Fruit fly (Drosophila melanogaster) whole organism, embryonic: ENCODE measurements around the gene unk.

Experiments used
- ATbp ChIP-seq: fragments of 200-800 bp; sonication (Bioruptor generic); optimal IDR thresholded peaks from 2 replicates; lab custom pipeline; 2017; ENCODE audit warnings: missing biosample characterization, mild to moderate bottlenecking, missing genetic modification characterization, missing genetic modification reagents
- Awh ChIP-seq: fragments of 200-800 bp; sonication (Bioruptor generic); IDR thresholded peaks from 2 replicates; pipeline ENCODE4, ENCODE4 v1.3.6; 2022; ENCODE audit warnings: missing biosample characterization, missing genetic modification characterization
- CG10366 ChIP-seq: fragments of 200-800 bp; sonication (Bioruptor generic); IDR thresholded peaks from 2 replicates; pipeline ENCODE4 v1.3.6; 2022; ENCODE audit warnings: missing biosample characterization, missing genetic modification characterization
- CG10462 ChIP-seq: fragments of 200-800 bp; sonication (Bioruptor generic); optimal IDR thresholded peaks from 2 replicates; lab custom pipeline; 2016; ENCODE audit warnings: missing biosample characterization, missing genetic modification characterization
- CG12071 ChIP-seq: fragments of 200-800 bp; sonication (Bioruptor generic); optimal IDR thresholded peaks from 3 replicates; lab custom pipeline; 2018; ENCODE audit warnings: missing biosample characterization, mild to moderate bottlenecking, missing genetic modification characterization
- CG12104 ChIP-seq: fragments of 200-800 bp; sonication (Bioruptor generic); optimal IDR thresholded peaks from 3 replicates; lab custom pipeline; 2016; ENCODE audit warnings: missing biosample characterization, missing genetic modification characterization
- CG12659 ChIP-seq: fragments of 200-800 bp; sonication (Bioruptor generic); optimal IDR thresholded peaks from 3 replicates; lab custom pipeline; 2017; ENCODE audit warnings: mild to moderate bottlenecking, missing biosample characterization, missing genetic modification reagents, missing genetic modification characterization
- CG12744 ChIP-seq: fragments of 200-800 bp; sonication (Bioruptor generic); optimal IDR thresholded peaks from 2 replicates; lab custom pipeline; 2016; ENCODE audit warnings: missing biosample characterization, missing genetic modification characterization
- CG14014 ChIP-seq: fragments of 200-800 bp; sonication (Bioruptor generic); IDR thresholded peaks from 2 replicates; pipeline ENCODE4 v1.3.6; 2022; ENCODE audit warnings: missing biosample characterization, missing genetic modification characterization
- CG1602 ChIP-seq: fragments of 200-800 bp; sonication (Bioruptor generic); optimal IDR thresholded peaks from 3 replicates; lab custom pipeline; 2016; ENCODE audit warnings: missing biosample characterization, missing genetic modification characterization
- CG1647 ChIP-seq: fragments of 200-800 bp; sonication (Bioruptor generic); optimal IDR thresholded peaks from 3 replicates; lab custom pipeline; 2016; ENCODE audit warnings: missing biosample characterization, missing genetic modification characterization
- CG17385 ChIP-seq: fragments of 200-800 bp; sonication (Bioruptor generic); optimal IDR thresholded peaks from 3 replicates; lab custom pipeline; 2018; ENCODE audit warnings: missing biosample characterization, mild to moderate bottlenecking, missing genetic modification characterization
- CG2678 ChIP-seq: fragments of 200-800 bp; sonication (Bioruptor generic); optimal IDR thresholded peaks from 3 replicates; lab custom pipeline; 2019; ENCODE audit warnings: missing biosample characterization, mild to moderate bottlenecking, missing genetic modification characterization, moderate library complexity
- CG2875 ChIP-seq: fragments of 200-800 bp; sonication (Bioruptor generic); optimal IDR thresholded peaks from 2 replicates; lab custom pipeline; 2017; ENCODE audit warnings: missing biosample characterization, mild to moderate bottlenecking, missing genetic modification characterization, missing genetic modification reagents
- CG4424 ChIP-seq: fragments of 200-800 bp; sonication (Bioruptor generic); optimal IDR thresholded peaks from 3 replicates; lab custom pipeline; 2016; ENCODE audit warnings: missing biosample characterization, missing genetic modification characterization
- CG6175 ChIP-seq: fragments of 200-800 bp; sonication (Bioruptor generic); IDR thresholded peaks from 3 replicates; pipeline ENCODE4 v1.3.6; 2022; ENCODE audit warnings: missing biosample characterization, missing genetic modification characterization
- CG6689 ChIP-seq: fragments of 200-800 bp; sonication (Bioruptor generic); IDR thresholded peaks from 2 replicates; pipeline ENCODE4 v1.3.6; 2022; ENCODE audit warnings: missing biosample characterization, missing genetic modification characterization
- CG7271 ChIP-seq: fragments of 200-800 bp; sonication (Bioruptor generic); optimal IDR thresholded peaks from 2 replicates; lab custom pipeline; 2018; ENCODE audit warnings: missing biosample characterization, mild to moderate bottlenecking, missing genetic modification characterization, moderate library complexity
- CG9437 ChIP-seq: fragments of 200-800 bp; sonication (Bioruptor generic); optimal IDR thresholded peaks from 2 replicates; lab custom pipeline; 2018; ENCODE audit warnings: missing biosample characterization, mild to moderate bottlenecking, missing genetic modification characterization
- Deaf1 ChIP-seq: fragments of 200-800 bp; optimal IDR thresholded peaks from 3 replicates; lab custom pipeline; 2019; ENCODE audit warnings: missing biosample characterization, mild to moderate bottlenecking, missing genetic modification characterization, moderate library complexity
- HHEX ChIP-seq: fragments of 200-800 bp; sonication (Bioruptor generic); optimal IDR thresholded peaks from 3 replicates; lab custom pipeline; 2017; ENCODE audit warnings: missing biosample characterization, mild to moderate bottlenecking, missing genetic modification characterization, missing genetic modification reagents
- Mrtf ChIP-seq: fragments of 200-800 bp; sonication (Bioruptor generic); IDR thresholded peaks from 3 replicates; pipeline ENCODE4 v1.3.6; 2022; ENCODE audit warnings: missing biosample characterization, missing genetic modification characterization
- NfI ChIP-seq: fragments of 200-800 bp; sonication (Bioruptor generic); optimal IDR thresholded peaks from 3 replicates; lab custom pipeline; 2018; ENCODE audit warnings: missing biosample characterization, mild to moderate bottlenecking, missing genetic modification characterization, moderate library complexity
- Oaz ChIP-seq: fragments of 200-800 bp; sonication (Bioruptor generic); IDR thresholded peaks from 2 replicates; pipeline ENCODE4 v1.3.6; 2022; ENCODE audit warnings: missing biosample characterization, missing genetic modification characterization
- Pdp1 ChIP-seq, 2 experiments: fragments of 200-800 bp; sonication (Bioruptor generic); optimal IDR thresholded peaks; 3 replicates each; lab custom pipeline; 2016; ENCODE audit warnings: missing biosample characterization in 2 of 2, missing genetic modification characterization in 2 of 2, mild to moderate bottlenecking in 1 of 2, moderate library complexity in 1 of 2
- Vsx1 ChIP-seq: fragments of 200-800 bp; sonication (Bioruptor generic); optimal IDR thresholded peaks from 2 replicates; lab custom pipeline; 2017; ENCODE audit warnings: missing biosample characterization, mild to moderate bottlenecking, missing genetic modification characterization, missing genetic modification reagents
- ab ChIP-seq: fragments of 200-800 bp; sonication (Bioruptor generic); optimal IDR thresholded peaks from 2 replicates; lab custom pipeline; 2016; ENCODE audit warnings: missing biosample characterization, missing genetic modification characterization
- ara ChIP-seq: fragments of 200-800 bp; sonication (Bioruptor generic); IDR thresholded peaks from 2 replicates; pipeline ENCODE4 v1.3.6; 2022; ENCODE audit warnings: missing biosample characterization, missing genetic modification characterization
- az2 ChIP-seq: fragments of 200-800 bp; sonication (Bioruptor generic); optimal IDR thresholded peaks from 3 replicates; lab custom pipeline; 2016; ENCODE audit warnings: missing biosample characterization, missing genetic modification characterization
- bab2 ChIP-seq: fragments of 200-800 bp; sonication (Bioruptor generic); optimal IDR thresholded peaks from 2 replicates; lab custom pipeline; 2016; ENCODE audit warnings: missing biosample characterization, missing genetic modification characterization
- btn ChIP-seq: fragments of 200-800 bp; sonication (Bioruptor generic); optimal IDR thresholded peaks from 2 replicates; lab custom pipeline; 2016; ENCODE audit warnings: missing biosample characterization, missing genetic modification characterization
- chinmo ChIP-seq: fragments of 200-800 bp; sonication (Bioruptor generic); IDR thresholded peaks from 4 replicates; pipeline ENCODE4 v1.3.6; 2022; ENCODE audit warnings: missing biosample characterization, missing genetic modification characterization; ENCODE audit not compliant: partially characterized antibody
- ci ChIP-seq: fragments of 200-800 bp; sonication (Bioruptor generic); IDR thresholded peaks from 3 replicates; pipeline ENCODE4 v1.3.6; 2022; ENCODE audit warnings: missing biosample characterization, missing genetic modification characterization
- crp ChIP-seq, 2 experiments: fragments of 200-800 bp; sonication (Bioruptor generic); optimal IDR thresholded peaks; 2 replicates in 1 of 2; 3 replicates in 1 of 2; lab custom pipeline; 2017; ENCODE audit warnings: missing biosample characterization in 2 of 2, missing genetic modification characterization in 2 of 2, mild to moderate bottlenecking in 1 of 2, moderate library complexity in 1 of 2
- danr ChIP-seq: fragments of 200-800 bp; sonication (Bioruptor generic); IDR thresholded peaks from 2 replicates; pipeline ENCODE4 v1.3.6; 2022; ENCODE audit warnings: missing biosample characterization, missing genetic modification characterization
- dpn ChIP-seq, 2 experiments: fragments of 200-800 bp; sonication (Bioruptor generic); optimal IDR thresholded peaks; 3 replicates each; lab custom pipeline; 2016; ENCODE audit warnings: missing biosample characterization in 2 of 2, missing genetic modification characterization in 2 of 2
- emc ChIP-seq: fragments of 200-800 bp; sonication (Bioruptor generic); optimal IDR thresholded peaks from 2 replicates; lab custom pipeline; 2016; ENCODE audit warnings: missing biosample characterization, missing genetic modification characterization
- gcm2 ChIP-seq: fragments of 200-800 bp; sonication (Bioruptor generic); optimal IDR thresholded peaks from 2 replicates; lab custom pipeline; 2016; ENCODE audit warnings: missing biosample characterization, missing genetic modification characterization
- gt ChIP-seq: fragments of 200-800 bp; sonication (Bioruptor generic); IDR thresholded peaks from 2 replicates; pipeline ENCODE4 v1.3.6; 2022; ENCODE audit warnings: missing biosample characterization, missing genetic modification characterization
- ind ChIP-seq: fragments of 200-800 bp; sonication (Bioruptor generic); optimal IDR thresholded peaks from 3 replicates; lab custom pipeline; 2016; ENCODE audit warnings: missing biosample characterization, missing genetic modification characterization
- jumu ChIP-seq: fragments of 200-800 bp; sonication (Bioruptor generic); optimal IDR thresholded peaks from 3 replicates; lab custom pipeline; 2016; ENCODE audit warnings: missing biosample characterization, missing genetic modification characterization
- nom ChIP-seq: fragments of 200-800 bp; sonication (Bioruptor generic); optimal IDR thresholded peaks from 2 replicates; lab custom pipeline; 2017; ENCODE audit warnings: missing biosample characterization, missing genetic modification characterization, mild to moderate bottlenecking, moderate library complexity, missing genetic modification reagents
- shn ChIP-seq: fragments of 200-800 bp; sonication (Bioruptor generic); optimal IDR thresholded peaks from 3 replicates; lab custom pipeline; 2016; ENCODE audit warnings: missing biosample characterization, missing genetic modification characterization
- sisA ChIP-seq: fragments of 200-800 bp; sonication (Bioruptor generic); IDR thresholded peaks from 2 replicates; pipeline ENCODE4 v1.3.6; 2022; ENCODE audit warnings: missing biosample characterization, missing genetic modification characterization
- so ChIP-seq: fragments of 200-800 bp; sonication (Bioruptor generic); IDR thresholded peaks from 3 replicates; pipeline ENCODE4 v1.3.6; 2022; ENCODE audit warnings: missing biosample characterization, missing genetic modification characterization
- tll ChIP-seq, 2 experiments: fragments of 200-800 bp in 1 of 2; fragments of >200 bp in 1 of 2; sonication (Bioruptor generic) in 1 of 2; optimal IDR thresholded peaks; 2 replicates each; lab custom pipeline; 2017 to 2019; ENCODE audit warnings: missing biosample characterization in 2 of 2, missing genetic modification characterization in 2 of 2, mild to moderate bottlenecking in 1 of 2, moderate library complexity in 1 of 2
- trem ChIP-seq: fragments of 200-800 bp; optimal IDR thresholded peaks from 3 replicates; lab custom pipeline; 2019; ENCODE audit warnings: missing biosample characterization, mild to moderate bottlenecking, missing genetic modification characterization, moderate library complexity
- unpg ChIP-seq: fragments of 200-800 bp; sonication (Bioruptor generic); optimal IDR thresholded peaks from 3 replicates; lab custom pipeline; 2018; ENCODE audit warnings: missing biosample characterization, mild to moderate bottlenecking, missing genetic modification characterization, moderate library complexity
- vvl ChIP-seq: fragments of 200-800 bp; sonication (Bioruptor generic); IDR thresholded peaks from 2 replicates; pipeline ENCODE4 v1.3.6; 2022; ENCODE audit warnings: missing biosample characterization, missing genetic modification characterization

unk gene

DNA sequence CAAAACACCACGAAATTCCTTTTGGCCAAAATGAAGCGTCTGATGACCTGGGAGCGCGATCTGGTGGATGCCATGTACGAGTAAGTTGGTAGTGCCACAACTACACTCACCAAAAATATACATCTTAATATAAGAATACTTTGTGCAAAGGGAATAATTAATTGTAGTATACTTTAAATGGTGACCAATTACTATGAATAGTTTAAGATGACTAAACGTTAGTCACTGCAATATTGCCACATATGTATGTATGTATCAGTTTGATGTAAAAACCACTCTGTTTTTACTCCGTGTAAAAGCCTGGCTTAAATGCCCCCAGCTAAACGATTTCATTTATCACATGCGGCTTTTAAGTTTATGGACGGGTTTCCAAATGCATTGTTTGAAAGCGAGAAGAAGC, 17.1 kb upstream of the unk start (continued):
- TF ChIP-seq Vsx1 (GFP tag; lab: Kevin White, UChicago), result no peak
- TF ChIP-seq ind, result peak; percentile 19
- TF ChIP-seq az2 (GFP tag; lab: Kevin White, UChicago), result peak; percentile 49
- TF ChIP-seq CG2875, result peak; percentile 46
- TF ChIP-seq HHEX (GFP tag; lab: Kevin White, UChicago), result peak; percentile 49
- TF ChIP-seq Awh (GFP tag; lab: Robert Waterston, UW), result peak; percentile 40; the same call in 1 of the 2 replicates
- TF ChIP-seq Pdp1 (GFP tag; optimal IDR thresholded peaks at IDR 0.05; lab: Kevin White, UChicago), result peak in 1 of 2 experiments; percentile 22
- no peak for TF ChIP-seq CG7271 (tag; lab: Kevin White, UChicago)
- TF ChIP-seq CG14014 (GFP tag; lab: Robert Waterston, UW), result peak; percentile 40; the same call in 1 of the 2 replicates
- no peak for TF ChIP-seq Mrtf (GFP tag; lab: Robert Waterston, UW)
- TF ChIP-seq CG4424, result peak; percentile 62
- TF ChIP-seq CG17385 (GFP tag; lab: Kevin White, UChicago), result peak; percentile 46
- peak; percentile 31; the same call in 1 of the 2 replicates for TF ChIP-seq sisA (GFP tag; lab: Robert Waterston, UW)
- TF ChIP-seq CG2678, result peak; percentile 64
- peak; percentile 28; the same call in 1 of the 2 replicates for TF ChIP-seq CG6689 (GFP tag; lab: Robert Waterston, UW)
- peak; percentile 48 for TF ChIP-seq NfI (GFP tag; lab: Kevin White, UChicago)
- TF ChIP-seq CG10366 (GFP tag; lab: Robert Waterston, UW), result peak; percentile 62
- peak in 1 of 2 experiments; percentile 46 for TF ChIP-seq dpn (GFP tag; optimal IDR thresholded peaks at IDR 0.05; lab: Kevin White, UChicago)
- peak; percentile 21 for TF ChIP-seq trem (tag; lab: Kevin White, UChicago)
- TF ChIP-seq gt (GFP tag; lab: Robert Waterston, UW), result no peak
- no peak for TF ChIP-seq CG12104 (GFP tag; lab: Kevin White, UChicago)
- TF ChIP-seq bab2 (GFP tag; lab: Kevin White, UChicago), result peak; percentile 47

DNA sequence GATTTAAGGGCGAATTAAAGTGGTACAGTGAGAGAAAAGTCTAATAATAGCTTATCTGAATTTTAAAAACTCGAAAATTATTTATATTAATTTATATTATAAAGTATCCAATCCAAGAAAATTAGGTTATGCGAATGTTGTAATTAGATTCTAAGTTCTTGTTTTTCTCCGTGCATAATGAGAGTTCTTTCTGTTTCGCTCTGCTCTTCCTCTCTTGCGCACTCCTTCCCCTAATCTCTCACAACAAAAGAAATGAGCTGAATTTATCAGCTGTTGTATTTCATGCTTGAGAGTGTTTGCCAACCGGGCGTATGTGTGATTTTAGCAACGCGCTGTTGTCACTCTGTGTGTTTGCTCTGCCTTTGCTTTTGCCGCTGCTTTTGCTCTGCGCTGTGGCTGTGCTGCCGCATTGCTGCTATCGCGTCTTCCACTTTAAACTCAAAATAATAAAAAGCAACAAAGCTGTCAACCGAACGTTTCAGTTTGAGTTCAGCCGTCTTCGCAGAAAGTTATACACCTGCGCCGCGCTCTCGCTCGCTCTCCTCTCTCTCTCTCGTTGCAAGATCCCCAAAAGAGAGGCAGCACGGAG, 15.8 kb upstream of the unk start, which contains the start of gene CG46310:
Gene CG46310, plus strand, starts transcription at position 481 of the 589 bp plus-strand sequence.
- TF ChIP-seq emc (GFP tag; lab: Kevin White, UChicago) (no peak), CG1647 (no peak), so (GFP tag; lab: Robert Waterston, UW) (peak; percentile 56; the same call in 1 of the 3 replicates), CG10462 (no peak), danr (peak; percentile 76; the same call in 1 of the 2 replicates), tll (GFP tag; optimal IDR thresholded peaks at IDR 0.05; lab: Kevin White, UChicago) (no peak), unpg (GFP tag; lab: Kevin White, UChicago) (peak; percentile 90), CG12744 (GFP tag; lab: Kevin White, UChicago) (no peak), ab (GFP tag; lab: Kevin White, UChicago) (no peak), ci (GFP tag; lab: Robert Waterston, UW) (peak; percentile 56), ATbp (peak; percentile 73), CG9437 (GFP tag; lab: Kevin White, UChicago) (peak; percentile 43), CG12071 (peak; percentile 56), chinmo (peak; percentile 81; the same call in 3 of the 4 replicates), Deaf1 (peak; percentile 35), CG6175 (GFP tag; lab: Robert Waterston, UW) (peak; percentile 94), btn (no peak), ara (peak; percentile 68), CG12659 (GFP tag; lab: Kevin White, UChicago) (peak; percentile 61), shn (peak; percentile 0), Oaz (GFP tag; lab: Robert Waterston, UW) (peak; percentile 4; the same call in 1 of the 2 replicates), gcm2 (GFP tag; lab: Kevin White, UChicago) (no peak), vvl (GFP tag; lab: Robert Waterston, UW) (peak; percentile 95), jumu (GFP tag; lab: Kevin White, UChicago) (no peak), CG1602 (GFP tag; lab: Kevin White, UChicago) (peak; percentile 28), nom (GFP tag; lab: Kevin White, UChicago) (peak; percentile 55), crp (GFP tag; optimal IDR thresholded peaks at IDR 0.05; lab: Kevin White, UChicago) (peak in 1 of 2 experiments; percentile 44), CG12104 (GFP tag; lab: Kevin White, UChicago) (peak; percentile 33)
